Worm (Caenorhabditis elegans): Measurements from ENCODE around the gene such-1.

DNA sequence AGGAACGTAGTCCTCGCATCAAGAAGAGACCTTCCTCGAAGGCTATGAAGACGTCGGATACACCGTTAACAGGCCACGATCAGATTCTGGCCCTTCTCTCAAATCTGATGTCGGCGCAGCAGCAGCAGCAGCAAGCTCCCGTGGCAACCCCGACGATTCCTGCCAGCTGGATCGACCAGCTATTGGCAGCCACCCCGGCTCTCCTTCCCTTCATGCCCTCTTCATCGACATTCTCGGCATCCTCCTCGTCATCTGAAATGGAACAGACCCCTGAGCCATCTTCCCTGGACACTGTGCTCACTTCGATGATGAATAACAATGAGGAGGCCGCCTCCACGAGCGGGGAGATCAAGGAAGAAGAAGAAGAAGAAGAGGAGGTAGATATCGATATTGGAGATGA lies 38.0 kb upstream of the such-1 start:
- no peak for TF ChIP-seq elt-3 (tag; optimal IDR thresholded peaks at IDR 0.05)
- no peak for TF ChIP-seq ceh-90 (tag; optimal IDR thresholded peaks at IDR 0.05)
- no peak for TF ChIP-seq ceh-82 (tag; optimal IDR thresholded peaks at IDR 0.05)
- no peak for TF ChIP-seq jun-1 (tag; optimal IDR thresholded peaks at IDR 0.05)
- no peak for TF ChIP-seq lin-14 (GFP tag; optimal IDR thresholded peaks at IDR 0.05)
- TF ChIP-seq sptf-1 (tag; optimal IDR thresholded peaks at IDR 0.05) = no peak
- no peak for TF ChIP-seq nhr-12 (tag; optimal IDR thresholded peaks at IDR 0.05)
- TF ChIP-seq snpc-4 (tag; optimal IDR thresholded peaks at IDR 0.05) = no peak
- TF ChIP-seq C04F5.9 (tag; optimal IDR thresholded peaks at IDR 0.05) = no peak
- no peak for TF ChIP-seq ama-1 (optimal IDR thresholded peaks at IDR 0.05)

All from whole organism, L1 larva.